Fruit fly (Drosophila melanogaster) whole organism, embryonic: Measurements from ENCODE around the gene CG13380.
A peak's percentile ranks its signal among the peaks of the same experiment; 100 is the strongest.

Experiments used
- BEAF-32 ChIP-seq: fragments of 200-800 bp; sonication (Bioruptor generic); optimal IDR thresholded peaks from 3 replicates; lab custom pipeline; 2017; ENCODE audit warnings: missing biosample characterization, missing genetic modification characterization, mild to moderate bottlenecking, moderate library complexity, missing genetic modification reagents
- Bgb ChIP-seq: fragments of 200-800 bp; sonication (Bioruptor generic); IDR thresholded peaks from 2 replicates; pipeline ENCODE4 v1.3.6; 2022; ENCODE audit warnings: missing biosample characterization, missing genetic modification characterization; ENCODE audit not compliant: partially characterized antibody
- CG10147 ChIP-seq: fragments of 200-800 bp; sonication (Bioruptor generic); optimal IDR thresholded peaks from 2 replicates; lab custom pipeline; 2019; ENCODE audit warnings: missing biosample characterization, mild to moderate bottlenecking, missing genetic modification characterization, moderate library complexity
- CG10321 ChIP-seq: fragments of 200-800 bp; sonication (Bioruptor generic); IDR thresholded peaks from 2 replicates; pipeline ENCODE4 v1.3.6; 2022; ENCODE audit warnings: missing biosample characterization, missing genetic modification characterization
- CG11247 ChIP-seq: fragments of 200-800 bp; sonication (Bioruptor generic); IDR thresholded peaks from 2 replicates; pipeline ENCODE4 v1.3.6; 2022; ENCODE audit warnings: missing biosample characterization, missing genetic modification characterization
- CG11398 ChIP-seq: fragments of 200-800 bp; sonication (Bioruptor generic); optimal IDR thresholded peaks from 2 replicates; lab custom pipeline; 2016; ENCODE audit warnings: missing biosample characterization, missing genetic modification characterization
- CG14965 ChIP-seq: fragments of 200-800 bp; sonication (Bioruptor generic); optimal IDR thresholded peaks from 2 replicates; lab custom pipeline; 2016; ENCODE audit warnings: missing biosample characterization, missing genetic modification characterization, borderline replicate concordance
- CG15269 ChIP-seq: fragments of 200-800 bp; sonication (Bioruptor generic); optimal IDR thresholded peaks from 2 replicates; lab custom pipeline; 2018; ENCODE audit warnings: missing biosample characterization, mild to moderate bottlenecking, missing genetic modification characterization, moderate library complexity
- CG16779 ChIP-seq: fragments of 200-800 bp; sonication (Bioruptor generic); IDR thresholded peaks from 2 replicates; pipeline ENCODE4 v1.3.6; 2022; ENCODE audit warnings: missing biosample characterization, missing genetic modification characterization
- CG17912 ChIP-seq: fragments of 200-800 bp; sonication (Bioruptor generic); optimal IDR thresholded peaks from 2 replicates; lab custom pipeline; 2018; ENCODE audit warnings: missing biosample characterization, mild to moderate bottlenecking, missing genetic modification characterization
- CG1832 ChIP-seq: fragments of 200-800 bp; sonication (Bioruptor generic); optimal IDR thresholded peaks from 2 replicates; lab custom pipeline; 2017; ENCODE audit warnings: missing biosample characterization, mild to moderate bottlenecking, missing genetic modification characterization, inconsistent platforms
- CG2129 ChIP-seq: fragments of 200-800 bp; sonication (Bioruptor generic); IDR thresholded peaks from 2 replicates; pipeline ENCODE4 v1.3.6; 2022; ENCODE audit warnings: missing biosample characterization, missing genetic modification characterization; ENCODE audit not compliant: partially characterized antibody
- CG2199 ChIP-seq: fragments of 200-800 bp; sonication (Bioruptor generic); IDR thresholded peaks from 3 replicates; pipeline ENCODE4 v1.3.6; 2022; ENCODE audit warnings: missing biosample characterization, missing genetic modification characterization
- CG31365 ChIP-seq: fragments of 200-800 bp; sonication (Bioruptor generic); optimal IDR thresholded peaks from 2 replicates; lab custom pipeline; 2018; ENCODE audit warnings: missing biosample characterization, mild to moderate bottlenecking, missing genetic modification characterization
- CG4360 ChIP-seq: fragments of 200-800 bp; sonication (Bioruptor generic); IDR thresholded peaks from 2 replicates; pipeline ENCODE4 v1.3.6; 2022; ENCODE audit warnings: missing biosample characterization, missing genetic modification characterization
- CG5953 ChIP-seq: fragments of 200-800 bp; sonication (Bioruptor generic); IDR thresholded peaks from 2 replicates; pipeline ENCODE4 v1.3.6; 2022; ENCODE audit warnings: missing biosample characterization, missing genetic modification characterization
- CG6813 ChIP-seq: fragments of 200-800 bp; sonication (Bioruptor generic); optimal IDR thresholded peaks from 2 replicates; lab custom pipeline; 2017; ENCODE audit warnings: missing biosample characterization, missing genetic modification characterization, mild to moderate bottlenecking, moderate library complexity, missing genetic modification reagents
- CG8478 ChIP-seq: fragments of >200 bp; optimal IDR thresholded peaks from 2 replicates; lab custom pipeline; 2018
- CkIIα-i1 ChIP-seq: fragments of 200-800 bp; sonication (Bioruptor generic); IDR thresholded peaks from 2 replicates; pipeline ENCODE4 v1.3.6; 2022; ENCODE audit warnings: missing biosample characterization, missing genetic modification characterization
- CoRest ChIP-seq: fragments of 200-800 bp; sonication (Bioruptor generic); optimal IDR thresholded peaks from 3 replicates; lab custom pipeline; 2018; ENCODE audit warnings: missing biosample characterization, mild to moderate bottlenecking, missing genetic modification characterization, moderate library complexity
- Dbx ChIP-seq: fragments of 200-800 bp; sonication (Bioruptor generic); IDR thresholded peaks from 3 replicates; pipeline ENCODE4 v1.3.6; 2022; ENCODE audit warnings: missing biosample characterization, missing genetic modification characterization
- Dll ChIP-seq: fragments of 200-800 bp; sonication (Bioruptor generic); IDR thresholded peaks from 4 replicates; pipeline ENCODE4 v1.3.6; 2022; ENCODE audit warnings: missing biosample characterization, missing genetic modification characterization; ENCODE audit not compliant: partially characterized antibody
- E2f1 ChIP-seq: fragments of 200-800 bp; sonication (Bioruptor generic); IDR thresholded peaks from 2 replicates; pipeline ENCODE4 v1.3.6; 2022; ENCODE audit warnings: missing biosample characterization, missing genetic modification characterization
- Fer2 ChIP-seq: fragments of 200-800 bp; sonication (Bioruptor generic); optimal IDR thresholded peaks from 2 replicates; lab custom pipeline; 2018; ENCODE audit warnings: missing biosample characterization, mild to moderate bottlenecking, missing genetic modification characterization, moderate library complexity
- GATAe ChIP-seq: fragments of 200-800 bp; sonication (Bioruptor generic); conservative IDR thresholded peaks from 2 replicates; pipeline ENCODE4 v1.3.6; 2022; ENCODE audit warnings: missing biosample characterization, missing genetic modification characterization
- Gug ChIP-seq: fragments of 200-800 bp; sonication (Bioruptor generic); IDR thresholded peaks from 4 replicates; pipeline ENCODE4 v1.3.6; 2022; ENCODE audit warnings: missing biosample characterization, missing genetic modification characterization
- H15 ChIP-seq: fragments of 200-800 bp; sonication (Bioruptor generic); IDR thresholded peaks from 3 replicates; pipeline ENCODE4 v1.3.6; 2022; ENCODE audit warnings: missing biosample characterization, missing genetic modification characterization
- HLHmδ ChIP-seq: fragments of 200-800 bp; sonication (Bioruptor generic); optimal IDR thresholded peaks from 2 replicates; lab custom pipeline; 2018; ENCODE audit warnings: missing biosample characterization, mild to moderate bottlenecking, missing genetic modification characterization, moderate library complexity
- Max ChIP-seq: fragments of 200-800 bp; sonication (Bioruptor generic); optimal IDR thresholded peaks from 2 replicates; lab custom pipeline; 2016; ENCODE audit warnings: missing biosample characterization, mild to moderate bottlenecking, missing genetic modification characterization
- Neu2 ChIP-seq: fragments of 200-800 bp; sonication (Bioruptor generic); optimal IDR thresholded peaks from 3 replicates; lab custom pipeline; 2016; ENCODE audit warnings: missing biosample characterization, missing genetic modification characterization, borderline replicate concordance
- PHDP ChIP-seq: fragments of 200-800 bp; sonication (Bioruptor generic); optimal IDR thresholded peaks from 3 replicates; lab custom pipeline; 2018; ENCODE audit warnings: missing biosample characterization, mild to moderate bottlenecking, missing genetic modification characterization, moderate library complexity
- Sin3A ChIP-seq: fragments of >200 bp; optimal IDR thresholded peaks from 2 replicates; lab custom pipeline; 2018
- Six4 ChIP-seq: fragments of 200-800 bp; sonication (Bioruptor generic); optimal IDR thresholded peaks from 2 replicates; lab custom pipeline; 2016; ENCODE audit warnings: missing biosample characterization, missing genetic modification characterization
- Sry-δ ChIP-seq: fragments of 200-800 bp; sonication (Bioruptor generic); optimal IDR thresholded peaks from 2 replicates; lab custom pipeline; 2016; ENCODE audit warnings: missing biosample characterization, missing genetic modification characterization
- esg ChIP-seq: fragments of 200-800 bp; sonication (Bioruptor generic); conservative IDR thresholded peaks from 2 replicates; pipeline ENCODE4 v1.3.6; 2022; ENCODE audit warnings: missing biosample characterization, missing genetic modification characterization
- grn ChIP-seq: fragments of 200-800 bp; sonication (Bioruptor generic); optimal IDR thresholded peaks from 3 replicates; lab custom pipeline; 2017; ENCODE audit warnings: missing biosample characterization, missing genetic modification characterization
- her ChIP-seq: fragments of 200-800 bp; sonication (Bioruptor generic); optimal IDR thresholded peaks from 2 replicates; lab custom pipeline; 2016; ENCODE audit warnings: missing biosample characterization, missing genetic modification characterization
- inv ChIP-seq: fragments of 200-800 bp; sonication (Bioruptor generic); IDR thresholded peaks from 2 replicates; pipeline ENCODE4 v1.3.6; 2022; ENCODE audit warnings: missing biosample characterization, missing genetic modification characterization; ENCODE audit not compliant: partially characterized antibody
- knrl ChIP-seq: fragments of 200-800 bp; sonication (Bioruptor generic); IDR thresholded peaks from 3 replicates; pipeline ENCODE4 v1.3.6; 2022; ENCODE audit warnings: missing biosample characterization, missing genetic modification characterization; ENCODE audit not compliant: partially characterized antibody
- pan ChIP-seq, 4 experiments: fragments of >200 bp in 3 of 4; fragments of 200-800 bp in 1 of 4; sonication (Bioruptor generic) in 1 of 4; optimal IDR thresholded peaks in 3 of 4; IDR thresholded peaks in 1 of 4; 2 replicates each; pipeline versions ENCODE4 v1.3.6 to Lab custom; 2017 to 2022; ENCODE audit warnings: missing biosample characterization in 2 of 4, missing genetic modification characterization in 2 of 4, mixed read lengths in 1 of 4
- phol ChIP-seq: fragments of 200-800 bp; sonication (Bioruptor generic); optimal IDR thresholded peaks from 3 replicates; lab custom pipeline; 2018; ENCODE audit warnings: missing biosample characterization, mild to moderate bottlenecking, missing genetic modification characterization, moderate library complexity
- prd ChIP-seq, 3 experiments: fragments of >200 bp in 2 of 3; fragments of 200-800 bp in 1 of 3; sonication (Bioruptor generic) in 1 of 3; optimal IDR thresholded peaks in 2 of 3; IDR thresholded peaks in 1 of 3; 2 replicates in 2 of 3; 3 replicates in 1 of 3; pipeline versions ENCODE4 v1.3.6 to Lab custom; 2017 to 2022; ENCODE audit warnings: missing biosample characterization in 1 of 3, missing genetic modification characterization in 1 of 3
- pzg ChIP-seq: fragments of 200-800 bp; sonication (Bioruptor generic); optimal IDR thresholded peaks from 3 replicates; lab custom pipeline; 2018; ENCODE audit warnings: missing biosample characterization, mild to moderate bottlenecking, missing genetic modification characterization, moderate library complexity
- rib ChIP-seq: fragments of 200-800 bp; sonication (Bioruptor generic); IDR thresholded peaks from 2 replicates; pipeline ENCODE4 v1.3.6; 2022; ENCODE audit warnings: missing biosample characterization, missing genetic modification characterization
- sob ChIP-seq: fragments of 200-800 bp; sonication (Bioruptor generic); IDR thresholded peaks from 2 replicates; pipeline ENCODE4 v1.3.6; 2022; ENCODE audit warnings: missing biosample characterization, missing genetic modification characterization
- toy ChIP-seq: fragments of 200-800 bp; sonication (Bioruptor generic); IDR thresholded peaks from 2 replicates; pipeline ENCODE4 v1.3.6; 2022; ENCODE audit warnings: missing biosample characterization, missing genetic modification characterization
- trem ChIP-seq: fragments of 200-800 bp; optimal IDR thresholded peaks from 3 replicates; lab custom pipeline; 2019; ENCODE audit warnings: missing biosample characterization, mild to moderate bottlenecking, missing genetic modification characterization, moderate library complexity
- unc-4 ChIP-seq: fragments of 200-800 bp; sonication (Bioruptor generic); IDR thresholded peaks from 2 replicates; pipeline ENCODE4 v1.3.6; 2022; ENCODE audit warnings: missing biosample characterization, missing genetic modification characterization; ENCODE audit not compliant: partially characterized antibody

The CG13380 gene

dm6 chr3L:18617893-18618577 is at the start of gene CG13380, which contains the start of gene CG4174 (continued):
- TF ChIP-seq CG10147 (GFP tag; lab: Kevin White, UChicago) (no peak), CG10321 (peak; percentile 97), CG4360 (GFP tag; lab: Robert Waterston, UW) (peak; percentile 27; the same call in 1 of the 2 replicates), knrl (peak; percentile 73), CG16779 (0 out of 2 replicates have a peak, but pooled peaks have one; percentile 32), pzg (GFP tag; lab: Kevin White, UChicago) (peak; percentile 35), Max (GFP tag; lab: Kevin White, UChicago) (no peak), rib (no peak), CG15269 (tag; lab: Kevin White, UChicago) (no peak), Bgb (GFP tag; lab: Robert Waterston, UW) (peak; percentile 90), inv (GFP tag; lab: Robert Waterston, UW) (peak; percentile 55; the same call in 1 of the 2 replicates), CoRest (tag; lab: Kevin White, UChicago) (no peak), Dll (peak; percentile 51; the same call in 1 of the 4 replicates), Fer2 (no peak), CG2129 (GFP tag; lab: Robert Waterston, UW) (no peak), Gug (GFP tag; lab: Robert Waterston, UW) (0 out of 4 replicates have a peak, but pooled peaks have one; percentile 9), CG5953 (GFP tag; lab: Robert Waterston, UW) (peak; percentile 41; the same call in 1 of the 2 replicates), phol (tag; lab: Kevin White, UChicago) (peak; percentile 3), Sin3A (lab: Kevin White, UChicago) (no peak), unc-4 (GFP tag; lab: Robert Waterston, UW) (peak; percentile 52; the same call in 1 of the 2 replicates), CG11247 (GFP tag; lab: Robert Waterston, UW) (peak; percentile 12; the same call in 1 of the 2 replicates), E2f1 (GFP tag; lab: Robert Waterston, UW) (no peak), CG8478 (lab: Kevin White, UChicago) (no peak), Dbx (GFP tag; lab: Robert Waterston, UW) (no peak), trem (tag; lab: Kevin White, UChicago) (peak; percentile 33), her (peak; percentile 41), CG11398 (GFP tag; lab: Kevin White, UChicago) (no peak), prd (optimal IDR thresholded peaks at IDR 0.05; lab: Kevin White, UChicago) (no peak), prd (GFP tag; IDR thresholded peaks at IDR 0.05; lab: Robert Waterston, UW) (no peak), grn (GFP tag; lab: Kevin White, UChicago) (no peak), CG1832 (peak; percentile 77), CG14965 (GFP tag; lab: Kevin White, UChicago) (no peak), CG31365 (peak; percentile 48), PHDP (no peak), Sry-δ (GFP tag; lab: Kevin White, UChicago) (peak; percentile 13), sob (GFP tag; lab: Robert Waterston, UW) (0 out of 2 replicates have a peak, but pooled peaks have one; percentile 30), CG6813 (GFP tag; lab: Kevin White, UChicago) (no peak), pan (optimal IDR thresholded peaks at IDR 0.05; lab: Kevin White, UChicago) (no peak), pan (GFP tag; optimal IDR thresholded peaks at IDR 0.05 in 1 of 2, IDR thresholded peaks at IDR 0.05 in 1 of 2) (peak in 1 of 2 experiments; percentile 44), Six4 (GFP tag; lab: Kevin White, UChicago) (no peak), CG2199 (GFP tag; lab: Robert Waterston, UW) (peak; percentile 97), CG17912 (no peak), CkIIα-i1 (GFP tag; lab: Robert Waterston, UW) (no peak), HLHmδ (GFP tag; lab: Kevin White, UChicago) (peak; percentile 0), H15 (GFP tag; lab: Robert Waterston, UW) (no peak), esg (no peak), GATAe (GFP tag; lab: Robert Waterston, UW) (no peak), BEAF-32 (GFP tag; lab: Kevin White, UChicago) (peak; percentile 20), Neu2 (GFP tag; lab: Kevin White, UChicago) (no peak), toy (no peak)
